Worm (Caenorhabditis elegans) whole organism, late embryonic: ENCODE data around the gene Y43F8B.12.

Experiments used
- ceh-34 ChIP-seq: sonication (generic microtip); optimal IDR thresholded peaks from 2 replicates; lab custom pipeline; 2016; ENCODE audit warnings: mild to moderate bottlenecking, missing genetic modification characterization, missing compliant biosample characterization
- fkh-10 ChIP-seq: fragments of 150-350 bp; optimal IDR thresholded peaks from 2 replicates; lab custom pipeline; 2014; ENCODE audit warnings: missing biosample characterization, missing genetic modification reagents, missing genetic modification characterization
- fkh-6 ChIP-seq: sonication (generic microtip); optimal IDR thresholded peaks from 2 replicates; lab custom pipeline; 2016; ENCODE audit warnings: missing genetic modification characterization, missing compliant biosample characterization
- gmeb-2 ChIP-seq: sonication (generic microtip); optimal IDR thresholded peaks from 2 replicates; lab custom pipeline; 2016; ENCODE audit warnings: missing genetic modification characterization, inconsistent platforms, missing compliant biosample characterization
- nfya-1 ChIP-seq: sonication (generic microtip); optimal IDR thresholded peaks from 2 replicates; lab custom pipeline; 2017; ENCODE audit warnings: missing genetic modification characterization, mild to moderate bottlenecking, missing compliant biosample characterization, antibody characterized with exemption, moderate library complexity
- pha-4 ChIP-seq: fragments of 150-350 bp; optimal IDR thresholded peaks from 2 replicates; lab custom pipeline; 2018; ENCODE audit warnings: missing biosample characterization, missing genetic modification reagents, missing genetic modification characterization
- tbx-2 ChIP-seq: sonication (generic microtip); optimal IDR thresholded peaks from 2 replicates; lab custom pipeline; 2016; ENCODE audit warnings: missing genetic modification characterization, missing compliant biosample characterization

DNA sequence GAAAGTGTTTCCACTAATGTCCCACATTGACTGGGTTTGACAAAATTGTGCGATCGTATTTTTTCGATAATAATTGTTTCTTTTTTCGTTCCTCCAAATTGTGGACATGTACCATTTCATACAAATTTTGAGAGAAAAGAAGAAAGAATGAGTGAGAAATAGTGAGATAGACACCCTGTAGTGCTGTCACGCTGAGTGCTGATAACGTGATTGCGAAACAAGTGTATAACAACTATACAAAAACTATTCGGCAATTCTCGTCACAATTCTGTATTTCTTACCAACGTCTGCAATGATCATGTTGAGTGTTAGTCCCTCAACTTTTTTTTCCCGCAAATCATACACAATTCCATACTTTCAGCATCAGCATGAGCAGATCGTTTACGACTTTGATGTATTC, 31.9 kb upstream of the Y43F8B.12 start, which contains the start of gene C25F9.14:
- TF ChIP-seq pha-4 = no peak
- no peak for TF ChIP-seq gmeb-2 (tag; lab: Kevin White, UChicago)
- TF ChIP-seq fkh-6 (tag; lab: Kevin White, UChicago) = no peak
- no peak for TF ChIP-seq nfya-1 (tag; lab: Kevin White, UChicago)
- TF ChIP-seq ceh-34 (tag; lab: Kevin White, UChicago) = no peak
- TF ChIP-seq tbx-2 (tag; lab: Kevin White, UChicago) = no peak
- TF ChIP-seq fkh-10 (GFP tag; lab: Kevin White, UChicago) = no peak
